Worm (Caenorhabditis elegans) whole organism, L3 larva: Measurements from ENCODE around the gene T27C5.12.

Experiments
- ceh-28 ChIP-seq: fragments of 150-350 bp; optimal IDR thresholded peaks from 2 replicates; lab custom pipeline; 2014; ENCODE audit warnings: missing biosample characterization, missing genetic modification reagents, missing genetic modification characterization
- zag-1 ChIP-seq: fragments of 150-350 bp; optimal IDR thresholded peaks from 2 replicates; lab custom pipeline; 2014; ENCODE audit warnings: missing biosample characterization, missing genetic modification characterization
- ztf-11 ChIP-seq: fragments of 150-350 bp; optimal IDR thresholded peaks from 2 replicates; lab custom pipeline; 2014; ENCODE audit warnings: missing biosample characterization, missing genetic modification characterization

- TF ChIP-seq zag-1 (no peak), ztf-11 (tag; lab: Kevin White, UChicago) (no peak), ceh-28 (tag; lab: Kevin White, UChicago) (no peak)
Measured at ce11 chrV:17377140-17377539, 37.9 kb upstream of the T27C5.12 start, which contains the start of gene fbxb-7.
